Fruit fly (Drosophila melanogaster) whole organism, adult: ENCODE results near the gene CG34293.

Source experiments
- CG7101 ChIP-seq: fragments of 200-800 bp; sonication (Bioruptor generic); optimal IDR thresholded peaks from 2 replicates; lab custom pipeline; 2018; ENCODE audit warnings: missing biosample characterization, mild to moderate bottlenecking, missing genetic modification characterization, moderate library complexity
- toe ChIP-seq: fragments of 200-800 bp; sonication (Bioruptor generic); optimal IDR thresholded peaks from 2 replicates; lab custom pipeline; 2016; ENCODE audit warnings: missing biosample characterization, missing genetic modification characterization

DNA sequence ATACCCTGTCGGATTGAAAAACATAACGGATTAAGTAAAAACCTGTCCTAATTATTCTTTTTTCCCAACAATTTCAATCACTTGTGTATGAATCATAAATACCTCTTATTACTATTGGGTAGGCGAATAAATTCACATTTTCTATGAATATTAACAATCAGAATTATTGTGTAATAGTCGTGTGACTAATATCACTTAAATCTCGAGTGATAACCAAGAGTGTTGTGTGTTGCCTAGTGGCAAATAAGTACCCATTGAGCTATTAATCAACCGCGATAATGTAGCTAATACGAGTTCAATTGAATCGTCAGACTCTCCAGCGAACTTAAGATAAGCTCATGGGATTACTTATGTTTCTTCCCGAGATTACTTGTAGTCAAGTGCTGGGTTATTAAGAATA is 5.5 kb downstream of the CG34293 start:
- TF ChIP-seq CG7101 (tag; lab: Kevin White, UChicago): no peak
- no peak for TF ChIP-seq toe
